Worm (Caenorhabditis elegans) whole organism, L4/young adult: ENCODE results near the gene elli-1.
"Not testable (repeated sequence)": the region's sequence is repeated elsewhere in the genome, so short reads cannot be mapped to it uniquely, and the experiment has no call there.

Experiments
- W03F9.2 ChIP-seq: fragments of 150-350 bp; optimal IDR thresholded peaks from 2 replicates; lab custom pipeline; 2014; ENCODE audit warnings: missing biosample characterization, missing genetic modification characterization
- dao-5 ChIP-seq: sonication (generic microtip); optimal IDR thresholded peaks from 2 replicates; lab custom pipeline; 2016; ENCODE audit warnings: missing genotype, missing genetic modification characterization, moderate library complexity, missing compliant biosample characterization
- him-1 ChIP-seq: sonication (generic microtip); optimal IDR thresholded peaks from 2 replicates; lab custom pipeline; 2016; ENCODE audit warnings: missing genotype, missing genetic modification reagents, missing genetic modification characterization, missing compliant biosample characterization

Gene elli-1

DNA sequence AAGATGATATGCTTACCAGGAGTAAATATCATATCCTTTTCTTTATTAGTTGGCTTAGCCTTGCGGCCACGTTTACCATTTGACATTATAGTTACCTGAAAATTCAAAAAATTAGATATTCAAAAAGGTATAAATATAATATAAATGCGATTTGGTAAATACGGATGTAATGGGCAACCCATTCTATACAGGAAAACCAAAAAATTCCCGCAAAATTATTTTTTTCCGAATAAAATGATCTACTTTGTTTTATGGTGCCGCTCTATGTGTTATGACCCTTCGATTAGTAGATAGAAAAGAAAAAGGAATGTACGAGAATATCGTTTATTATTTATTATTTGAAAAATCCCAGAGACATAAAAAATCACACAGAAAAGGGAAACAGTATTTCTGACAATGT lies at the start of gene elli-1:
Gene elli-1 (minus strand): TSS at position 101 of the 400 bp plus-strand sequence.
- TF ChIP-seq W03F9.2 (tag; lab: Kevin White, UChicago) (no peak), him-1 (tag; lab: Kevin White, UChicago) (no peak), dao-5 (no peak)

DNA sequence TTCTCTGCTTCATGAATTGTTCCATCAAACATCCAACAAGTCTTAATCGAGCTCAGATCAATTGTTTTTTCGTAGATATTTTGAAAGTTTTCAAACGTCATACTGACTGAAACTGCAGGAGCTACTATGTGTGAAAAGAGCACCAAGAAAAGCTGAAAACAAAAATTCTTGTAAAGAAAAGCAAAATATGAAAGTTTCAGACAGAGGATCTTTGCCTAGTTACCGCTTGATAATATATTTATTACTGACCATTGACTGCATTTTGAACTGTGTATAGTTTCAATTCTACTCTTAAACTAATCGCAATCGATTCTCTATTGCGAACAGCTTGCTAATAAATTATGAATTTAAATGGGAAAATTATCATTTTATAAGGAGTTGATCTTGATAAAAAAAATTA lies 43.6 kb upstream of the elli-1 start, which contains the start of gene clec-182:
Gene clec-182 (minus strand): TSS at position 101 of the 400 bp plus-strand sequence.
- TF ChIP-seq him-1 (tag; lab: Kevin White, UChicago) (no peak), dao-5 (no peak), W03F9.2 (tag; lab: Kevin White, UChicago) (no peak)

DNA sequence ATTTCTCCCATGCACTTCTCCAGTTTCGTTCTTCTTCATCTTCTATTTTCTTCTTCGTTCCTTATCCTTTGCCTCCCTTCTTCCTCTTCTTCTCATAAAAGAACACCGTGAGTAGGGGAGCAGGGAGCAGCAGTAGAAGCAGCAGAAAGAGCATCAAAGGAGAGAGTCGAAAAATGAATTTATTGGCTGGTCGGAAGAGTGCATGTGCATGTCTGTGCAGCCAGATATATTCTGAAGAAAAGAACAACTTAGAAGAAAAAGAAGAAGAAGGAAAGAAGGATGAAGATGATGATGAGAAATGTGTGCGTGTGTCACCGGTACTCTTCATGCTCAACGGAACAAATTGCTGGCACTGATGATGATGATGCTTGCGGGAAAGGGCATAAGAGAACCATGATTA lies 41.6 kb upstream of the elli-1 start:
- TF ChIP-seq dao-5 (no peak), him-1 (tag; lab: Kevin White, UChicago) (peak; percentile 73)

DNA sequence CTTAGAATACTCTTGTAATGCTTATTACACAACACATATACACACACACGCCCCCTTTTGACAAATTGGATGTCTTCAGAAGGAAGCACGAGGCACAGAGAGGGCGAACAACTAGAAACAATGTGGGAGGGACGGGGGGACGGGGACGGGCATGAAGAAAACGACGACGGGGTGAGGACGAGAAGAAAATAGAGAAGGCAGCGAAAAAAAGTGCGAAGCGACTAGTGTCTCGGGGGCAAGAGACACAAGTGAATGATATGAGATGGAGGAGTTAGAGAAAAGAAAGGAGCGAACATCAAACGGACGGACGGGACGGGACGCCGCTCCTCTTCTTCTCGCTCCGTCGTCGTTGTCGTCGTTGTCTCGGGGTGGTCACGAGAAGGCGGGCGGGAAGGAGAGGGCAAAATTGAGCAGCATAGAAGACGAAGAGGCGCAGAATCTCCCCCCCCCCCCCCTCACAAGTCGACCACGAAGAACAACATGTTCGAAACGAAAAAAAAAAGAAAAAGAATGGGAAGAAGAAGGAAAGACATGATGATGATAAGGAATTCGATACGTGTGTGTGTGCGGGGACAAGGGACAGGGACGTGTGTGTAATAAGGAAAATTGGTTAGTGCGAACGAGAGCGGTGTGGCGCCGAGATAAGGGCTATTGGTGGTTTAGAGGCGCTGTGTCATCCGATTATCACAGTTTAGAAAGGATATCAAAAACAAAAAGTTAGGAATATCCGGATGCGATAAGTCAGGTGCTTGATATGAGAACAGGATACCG lies 40.5 kb upstream of the elli-1 start:
- TF ChIP-seq dao-5 (no peak), him-1 (tag; lab: Kevin White, UChicago) (peak; percentile 90), W03F9.2 (tag; lab: Kevin White, UChicago) (peak; percentile 67)

DNA sequence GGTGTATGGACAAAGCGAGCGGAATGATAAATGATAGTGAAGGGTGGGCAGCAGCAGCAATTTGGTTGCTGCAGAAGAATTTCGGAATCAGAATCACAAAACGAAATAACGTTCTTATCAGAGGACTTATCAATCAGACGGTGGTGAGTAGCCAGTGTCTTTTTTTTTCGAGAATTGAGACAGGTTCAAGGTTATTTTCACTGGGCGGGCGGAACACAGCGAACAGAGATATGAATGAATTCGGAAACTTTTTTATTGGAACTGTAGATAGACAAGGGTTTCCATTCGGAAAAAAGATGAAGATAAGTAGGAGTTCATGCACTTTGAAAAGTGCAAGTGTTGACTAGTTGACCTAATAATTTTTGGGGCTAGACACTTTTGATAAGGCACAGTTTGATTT lies 38.6 kb upstream of the elli-1 start:
- TF ChIP-seq him-1 (tag; lab: Kevin White, UChicago) (no peak), dao-5 (no peak), W03F9.2 (tag; lab: Kevin White, UChicago) (peak; percentile 39)

DNA sequence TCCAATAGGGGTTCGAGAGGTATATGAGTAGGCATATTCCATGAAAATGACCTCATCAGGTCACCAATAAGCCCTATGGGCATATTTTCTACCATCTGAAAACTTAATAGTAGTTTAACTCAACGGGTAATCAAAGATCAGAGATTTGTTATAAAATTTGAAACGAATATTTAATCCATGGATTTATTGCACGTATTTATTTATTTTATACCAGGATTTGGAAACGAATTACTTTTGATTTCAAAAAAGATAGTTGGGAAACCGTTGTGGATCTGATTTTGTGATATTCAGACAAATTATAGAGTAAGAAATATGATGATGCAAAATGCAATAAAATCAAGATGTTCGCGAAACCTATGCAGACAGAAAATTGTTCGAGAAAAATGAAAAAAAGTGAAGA lies 38.2 kb upstream of the elli-1 start, which contains the start of gene C33D9.3:
Gene C33D9.3 (minus strand): TSS at position 101 of the 400 bp plus-strand sequence.
- TF ChIP-seq dao-5 (no peak), him-1 (tag; lab: Kevin White, UChicago) (no peak)

DNA sequence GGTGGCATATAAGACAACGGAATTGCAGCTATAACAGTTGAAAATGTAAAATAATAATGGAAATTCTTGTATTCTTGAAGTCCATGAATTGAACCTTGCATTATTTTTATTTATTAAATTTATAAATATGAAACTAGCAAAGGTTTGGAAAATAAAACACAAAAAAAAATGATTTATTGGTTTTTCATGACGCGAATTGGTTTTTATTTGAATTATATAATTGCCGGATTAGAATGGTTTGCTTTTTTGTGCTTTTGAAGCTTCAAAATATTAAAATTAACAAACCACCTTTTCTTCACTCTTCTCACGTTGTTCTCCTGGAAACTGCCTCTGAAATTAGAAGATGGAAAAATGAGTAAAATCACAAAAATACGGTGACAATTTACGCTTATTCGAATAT lies 35.5 kb upstream of the elli-1 start, which contains the start of gene sru-35:
Gene sru-35 (minus strand): TSS at position 101 of the 400 bp plus-strand sequence.
- no peak for TF ChIP-seq dao-5
- TF ChIP-seq him-1 (tag; lab: Kevin White, UChicago): no peak
- TF ChIP-seq W03F9.2 (tag; lab: Kevin White, UChicago): no peak

DNA sequence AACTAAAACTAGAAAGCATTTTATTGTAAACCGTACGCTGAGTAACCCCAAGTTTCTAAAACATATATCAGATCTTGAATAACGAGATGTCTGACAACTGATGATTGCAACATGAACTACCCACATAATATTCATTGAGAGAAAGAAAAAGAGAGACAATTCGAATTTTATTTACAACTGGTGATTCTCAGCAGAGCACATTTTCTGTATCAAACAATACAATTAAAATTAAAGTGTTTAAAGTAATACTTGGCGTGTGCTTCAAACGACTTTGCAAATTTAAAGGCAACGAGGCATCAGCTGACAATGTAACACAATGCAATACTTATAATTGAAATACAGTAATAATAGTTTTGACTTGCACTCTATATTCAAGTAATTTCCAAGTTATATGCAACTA lies 33.4 kb upstream of the elli-1 start, which contains the start of gene C33D9.10:
Gene C33D9.10 (minus strand): TSS at position 101 of the 400 bp plus-strand sequence.
- not testable (repeated sequence) for TF ChIP-seq W03F9.2 (tag; lab: Kevin White, UChicago); him-1 (tag; lab: Kevin White, UChicago); dao-5

DNA sequence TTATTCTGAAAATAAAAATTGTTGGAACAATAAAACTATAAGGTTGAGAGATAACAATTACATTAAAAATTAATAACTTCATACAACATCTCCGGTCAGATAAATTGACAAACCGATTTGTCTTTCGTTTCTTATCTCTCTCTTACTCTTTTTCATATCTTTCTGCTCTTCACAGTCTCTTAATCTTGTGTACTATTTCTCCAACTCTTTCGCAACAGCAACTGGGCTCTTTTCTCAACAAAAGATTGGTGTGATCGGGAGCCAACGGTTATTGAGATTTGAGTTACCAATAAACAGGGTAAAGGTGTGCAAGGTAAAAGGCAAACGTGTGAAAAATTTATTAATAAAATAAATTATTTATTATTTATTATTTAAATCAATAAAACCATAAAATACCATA lies 32.0 kb upstream of the elli-1 start, which contains the start of gene C33D9.8:
Gene C33D9.8 (minus strand): TSS at position 99 of the 400 bp plus-strand sequence.
- no peak for TF ChIP-seq dao-5

DNA sequence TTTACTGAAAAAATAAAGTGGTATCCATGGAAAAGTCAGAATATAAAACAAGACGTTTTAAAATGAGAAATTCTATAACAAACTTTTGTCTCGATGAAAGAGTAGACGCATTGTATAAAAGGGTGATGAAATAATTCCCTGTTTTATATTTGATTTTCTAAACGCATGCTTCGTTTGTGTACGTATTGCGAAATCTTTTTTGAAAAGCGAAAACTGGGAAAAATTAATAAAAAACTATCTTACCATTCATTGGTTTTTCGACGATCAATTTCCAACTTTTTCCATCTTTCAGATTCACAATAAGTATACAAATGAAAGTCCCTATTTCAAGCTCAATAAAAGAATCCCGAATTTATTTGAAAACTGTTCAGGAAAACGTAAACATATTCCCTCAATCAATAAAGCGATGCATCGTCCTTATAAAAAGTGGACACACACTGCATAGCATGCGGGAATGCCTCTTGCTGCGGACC lies 30.3 kb upstream of the elli-1 start, which contains the start of gene C33D9.13:
Gene C33D9.13 (minus strand): TSS at position 423 of the 473 bp plus-strand sequence.
- TF ChIP-seq W03F9.2 (tag; lab: Kevin White, UChicago): no peak
- no peak for TF ChIP-seq dao-5
- TF ChIP-seq him-1 (tag; lab: Kevin White, UChicago): no peak

DNA sequence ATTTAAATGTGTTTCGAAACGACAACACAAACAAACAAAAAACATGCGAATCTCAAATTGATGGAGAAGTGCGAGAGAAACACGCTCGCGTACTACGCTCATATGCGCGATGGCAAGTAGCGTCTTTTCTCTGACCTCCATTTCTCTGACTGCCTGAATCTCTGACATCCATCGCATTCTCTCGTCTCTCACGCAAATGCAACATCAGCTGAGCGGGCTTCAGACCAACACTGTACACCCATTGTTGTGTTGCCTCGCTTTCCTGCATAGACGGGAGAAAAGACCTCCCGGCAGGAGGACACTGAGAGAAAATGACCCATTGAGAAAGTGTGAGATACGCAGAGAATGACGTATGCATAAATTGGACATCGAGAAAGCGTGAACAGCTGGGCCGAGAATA lies 27.5 kb upstream of the elli-1 start:
- TF ChIP-seq dao-5 (no peak), W03F9.2 (tag; lab: Kevin White, UChicago) (no peak), him-1 (tag; lab: Kevin White, UChicago) (no peak)

DNA sequence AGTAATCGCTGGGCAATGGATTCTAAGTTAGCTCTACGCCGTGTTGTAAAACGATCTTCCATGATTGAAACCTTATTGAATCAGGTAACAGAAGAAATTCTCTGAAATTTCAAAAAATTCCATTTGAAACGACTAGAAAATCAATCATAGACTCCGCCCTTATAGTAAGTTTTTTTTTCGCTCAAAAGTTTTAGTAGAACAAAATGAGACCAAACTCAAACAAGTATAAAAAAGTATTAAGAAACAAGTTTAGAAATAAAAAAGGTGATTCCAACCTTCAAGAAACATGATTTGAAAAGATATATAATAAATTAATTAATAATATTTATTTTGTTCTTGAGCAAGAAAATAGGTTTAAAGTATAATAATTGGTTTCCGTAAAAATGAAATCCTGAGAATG lies 23.4 kb upstream of the elli-1 start, which contains the start of gene C33D9.6:
Gene C33D9.6 (minus strand): TSS at position 101 of the 400 bp plus-strand sequence.
- TF ChIP-seq him-1 (tag; lab: Kevin White, UChicago) (no peak), dao-5 (no peak), W03F9.2 (tag; lab: Kevin White, UChicago) (no peak)

DNA sequence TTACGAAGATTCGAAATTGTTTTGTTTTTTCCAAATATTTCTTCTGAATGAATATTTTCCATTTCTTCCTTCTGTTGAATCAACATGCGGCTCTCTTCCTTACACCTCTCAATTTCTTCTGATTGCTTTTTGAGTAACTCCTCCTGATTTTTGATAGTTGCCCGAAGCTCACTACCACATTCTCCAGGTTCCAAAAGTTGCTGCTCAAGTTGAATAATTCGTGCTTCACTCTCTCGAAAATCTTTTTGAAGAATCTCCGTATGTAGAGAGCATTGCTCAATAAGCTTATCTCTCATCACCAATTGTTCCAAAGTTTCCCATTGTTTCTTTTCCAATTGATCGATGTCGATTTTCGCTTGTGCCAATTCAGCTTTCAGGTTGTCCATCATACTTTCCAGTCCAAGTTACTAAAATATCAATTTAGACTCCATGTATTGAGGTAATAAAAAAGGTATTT lies 18.2 kb upstream of the elli-1 start, which contains the start of gene F20C5.6:
Gene F20C5.6 (minus strand): TSS at position 407 of the 457 bp plus-strand sequence.
- no peak for TF ChIP-seq dao-5
- TF ChIP-seq W03F9.2 (tag; lab: Kevin White, UChicago): no peak
- no peak for TF ChIP-seq him-1 (tag; lab: Kevin White, UChicago)

DNA sequence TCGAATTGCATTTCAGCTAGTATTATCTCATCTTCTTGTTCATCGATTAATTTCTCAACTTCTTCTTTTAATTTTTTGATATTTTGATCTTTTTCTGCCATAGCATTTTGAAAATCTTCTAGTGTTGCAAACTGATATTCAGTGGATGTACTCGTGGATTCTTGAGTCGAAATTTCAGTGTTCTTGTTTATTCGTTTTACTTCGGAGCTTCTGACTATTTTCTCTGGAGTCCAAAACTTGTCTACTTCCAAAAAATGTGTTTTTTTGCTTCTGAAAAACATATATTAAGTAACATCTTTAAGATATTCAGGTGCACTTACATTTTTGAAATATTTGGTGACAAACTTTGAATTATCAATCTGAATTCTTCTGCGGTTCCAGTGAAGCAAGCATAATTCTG lies 14.9 kb upstream of the elli-1 start, which contains the start of gene F20C5.5:
Gene F20C5.5 (minus strand): TSS at position 101 of the 400 bp plus-strand sequence.
- no peak for TF ChIP-seq dao-5
- no peak for TF ChIP-seq W03F9.2 (tag; lab: Kevin White, UChicago)
